Fruit fly (Drosophila melanogaster) whole organism, embryonic: Measurements from ENCODE around the gene CG42272.
A peak's percentile ranks its signal among the peaks of the same experiment; 100 is the strongest.

Experiments used
- Antp ChIP-seq: fragments of 200-800 bp; sonication (Bioruptor generic); optimal IDR thresholded peaks from 3 replicates; lab custom pipeline; 2016; ENCODE audit warnings: missing biosample characterization, missing genetic modification characterization
- Atf3 ChIP-seq: fragments of 200-800 bp; sonication (Bioruptor generic); optimal IDR thresholded peaks from 3 replicates; lab custom pipeline; 2016; ENCODE audit warnings: missing biosample characterization, missing genetic modification characterization
- Atf6 ChIP-seq: fragments of 200-800 bp; sonication (Bioruptor generic); IDR thresholded peaks from 2 replicates; pipeline ENCODE4 v1.3.6; 2022; ENCODE audit warnings: missing biosample characterization, missing genetic modification characterization
- B-H1 ChIP-seq: fragments of 200-800 bp; sonication (Bioruptor generic); IDR thresholded peaks from 3 replicates; pipeline ENCODE4 v1.3.6; 2022; ENCODE audit warnings: missing biosample characterization, missing genetic modification characterization
- CG10654 ChIP-seq: fragments of 200-800 bp; sonication (Bioruptor generic); optimal IDR thresholded peaks from 2 replicates; lab custom pipeline; 2016; ENCODE audit warnings: missing biosample characterization, missing genetic modification characterization
- CG11093 ChIP-seq: fragments of 200-800 bp; sonication (Bioruptor generic); IDR thresholded peaks from 3 replicates; pipeline ENCODE4 v1.3.6; 2022; ENCODE audit warnings: missing biosample characterization, missing genetic modification characterization
- CG11247 ChIP-seq: fragments of 200-800 bp; sonication (Bioruptor generic); IDR thresholded peaks from 2 replicates; pipeline ENCODE4 v1.3.6; 2022; ENCODE audit warnings: missing biosample characterization, missing genetic modification characterization
- CG11560 ChIP-seq: fragments of 200-800 bp; sonication (Bioruptor generic); IDR thresholded peaks from 3 replicates; pipeline ENCODE4 v1.3.6; 2022; ENCODE audit warnings: missing biosample characterization, missing genetic modification characterization
- CG11695 ChIP-seq: fragments of 200-800 bp; sonication (Bioruptor generic); IDR thresholded peaks from 3 replicates; pipeline ENCODE4 v1.3.6; 2022; ENCODE audit warnings: missing biosample characterization, missing genetic modification characterization
- CG12391 ChIP-seq: fragments of 200-800 bp; sonication (Bioruptor generic); optimal IDR thresholded peaks from 3 replicates; lab custom pipeline; 2018; ENCODE audit warnings: missing biosample characterization, mild to moderate bottlenecking, missing genetic modification characterization, moderate library complexity
- CG15601 ChIP-seq: fragments of 200-800 bp; sonication (Bioruptor generic); optimal IDR thresholded peaks from 3 replicates; lab custom pipeline; 2019; ENCODE audit warnings: missing biosample characterization, mild to moderate bottlenecking, missing genetic modification characterization, moderate library complexity
- CG17361 ChIP-seq: fragments of 200-800 bp; sonication (Bioruptor generic); IDR thresholded peaks from 3 replicates; pipeline ENCODE4 v1.3.6; 2022; ENCODE audit warnings: missing biosample characterization, missing genetic modification characterization
- CG4730 ChIP-seq: fragments of 200-800 bp; sonication (Bioruptor generic); IDR thresholded peaks from 2 replicates; pipeline ENCODE4 v1.3.6; 2022; ENCODE audit warnings: missing biosample characterization, missing genetic modification characterization
- CG4854 ChIP-seq: fragments of 200-800 bp; sonication (Bioruptor generic); optimal IDR thresholded peaks from 2 replicates; lab custom pipeline; 2016; ENCODE audit warnings: missing biosample characterization, missing genetic modification characterization, inconsistent platforms
- Dfd ChIP-seq, 2 experiments: fragments of >200 bp; optimal IDR thresholded peaks; 2 replicates each; lab custom pipeline; 2017; ENCODE audit warnings: missing biosample characterization in 2 of 2, missing genetic modification characterization in 2 of 2
- Dp ChIP-seq: fragments of 200-800 bp; sonication (Bioruptor generic); optimal IDR thresholded peaks from 2 replicates; lab custom pipeline; 2018; ENCODE audit warnings: missing biosample characterization, mild to moderate bottlenecking, missing genetic modification characterization, moderate library complexity
- Ets65A ChIP-seq: fragments of 200-800 bp; sonication (Bioruptor generic); peaks from one replicate; lab custom pipeline; 2016; ENCODE audit warnings: missing biosample characterization, missing genetic modification characterization
- Fer3 ChIP-seq: fragments of 200-800 bp; sonication (Bioruptor generic); optimal IDR thresholded peaks from 2 replicates; lab custom pipeline; 2018; ENCODE audit warnings: missing biosample characterization, mild to moderate bottlenecking, missing genetic modification characterization, moderate library complexity
- H2.0 ChIP-seq: fragments of 200-800 bp; sonication (Bioruptor generic); IDR thresholded peaks from 2 replicates; pipeline ENCODE4 v1.3.6; 2022; ENCODE audit warnings: missing biosample characterization, missing genetic modification characterization
- HLH3B ChIP-seq: fragments of 200-800 bp; sonication (Bioruptor generic); IDR thresholded peaks from 2 replicates; pipeline ENCODE4 v1.3.6; 2022; ENCODE audit warnings: missing biosample characterization, missing genetic modification characterization
- HmgD ChIP-seq: fragments of 200-800 bp; sonication (Bioruptor generic); optimal IDR thresholded peaks from 3 replicates; lab custom pipeline; 2016; ENCODE audit warnings: missing biosample characterization, missing genetic modification characterization
- Lpt ChIP-seq: fragments of >200 bp; optimal IDR thresholded peaks from 2 replicates; lab custom pipeline; 2018; ENCODE audit warnings: missing biosample characterization, missing genetic modification characterization
- Med ChIP-seq: fragments of 200-800 bp; sonication (Bioruptor generic); peaks from one replicate; lab custom pipeline; 2016; ENCODE audit warnings: missing biosample characterization, missing genetic modification characterization, mild to moderate bottlenecking, inconsistent platforms, moderate library complexity
- Ptx1 ChIP-seq: fragments of 200-800 bp; sonication (Bioruptor generic); IDR thresholded peaks from 2 replicates; pipeline ENCODE4 v1.3.6; 2022; ENCODE audit warnings: missing biosample characterization, missing genetic modification characterization
- Sox100B ChIP-seq: fragments of 200-800 bp; sonication (Bioruptor generic); optimal IDR thresholded peaks from 3 replicates; lab custom pipeline; 2018; ENCODE audit warnings: missing biosample characterization, mild to moderate bottlenecking, missing genetic modification characterization
- Xbp1 ChIP-seq: fragments of 200-800 bp; sonication (Bioruptor generic); optimal IDR thresholded peaks from 3 replicates; lab custom pipeline; 2016; ENCODE audit warnings: missing biosample characterization, mild to moderate bottlenecking, missing genetic modification characterization
- Xrp1 ChIP-seq: fragments of 200-800 bp; sonication (Bioruptor generic); IDR thresholded peaks from 2 replicates; pipeline ENCODE4 v1.3.6; 2022; ENCODE audit warnings: missing biosample characterization, missing genetic modification characterization
- ase ChIP-seq: fragments of 200-800 bp; sonication (Bioruptor generic); IDR thresholded peaks from 3 replicates; pipeline ENCODE4 v1.3.6; 2022; ENCODE audit warnings: missing biosample characterization, missing genetic modification characterization
- bsh ChIP-seq, 2 experiments: fragments of 200-800 bp; sonication (Bioruptor generic); optimal IDR thresholded peaks; 2 replicates each; lab custom pipeline; 2017 to 2018; ENCODE audit warnings: mild to moderate bottlenecking in 2 of 2, missing biosample characterization in 2 of 2, missing genetic modification characterization in 2 of 2, moderate library complexity in 1 of 2
- btn ChIP-seq: fragments of 200-800 bp; sonication (Bioruptor generic); optimal IDR thresholded peaks from 2 replicates; lab custom pipeline; 2016; ENCODE audit warnings: missing biosample characterization, missing genetic modification characterization
- chif ChIP-seq, 2 experiments: fragments of 200-800 bp; sonication (Bioruptor generic); optimal IDR thresholded peaks; 3 replicates each; lab custom pipeline; 2016; ENCODE audit warnings: missing biosample characterization in 2 of 2, missing genetic modification characterization in 2 of 2
- ci ChIP-seq: fragments of 200-800 bp; sonication (Bioruptor generic); IDR thresholded peaks from 3 replicates; pipeline ENCODE4 v1.3.6; 2022; ENCODE audit warnings: missing biosample characterization, missing genetic modification characterization
- dmrt11E ChIP-seq: fragments of 200-800 bp; sonication (Bioruptor generic); optimal IDR thresholded peaks from 3 replicates; lab custom pipeline; 2018; ENCODE audit warnings: missing biosample characterization, mild to moderate bottlenecking, missing genetic modification characterization, moderate library complexity
- dysf ChIP-seq: fragments of 200-800 bp; sonication (Bioruptor generic); IDR thresholded peaks from 3 replicates; pipeline ENCODE4 v1.3.6; 2022; ENCODE audit warnings: missing biosample characterization, missing genetic modification characterization
- emc ChIP-seq: fragments of 200-800 bp; sonication (Bioruptor generic); optimal IDR thresholded peaks from 2 replicates; lab custom pipeline; 2016; ENCODE audit warnings: missing biosample characterization, missing genetic modification characterization
- ems ChIP-seq: fragments of 200-800 bp; sonication (Bioruptor generic); optimal IDR thresholded peaks from 3 replicates; lab custom pipeline; 2016; ENCODE audit warnings: missing biosample characterization, missing genetic modification characterization
- kni ChIP-seq: fragments of 200-800 bp; sonication (Bioruptor generic); optimal IDR thresholded peaks from 3 replicates; lab custom pipeline; 2017; ENCODE audit warnings: mild to moderate bottlenecking, missing biosample characterization, missing genetic modification reagents, missing genetic modification characterization
- nmo ChIP-seq: fragments of 200-800 bp; sonication (Bioruptor generic); optimal IDR thresholded peaks from 2 replicates; lab custom pipeline; 2018; ENCODE audit warnings: missing biosample characterization, mild to moderate bottlenecking, missing genetic modification characterization, moderate library complexity
- oc ChIP-seq: fragments of 200-800 bp; sonication (Bioruptor generic); optimal IDR thresholded peaks from 2 replicates; lab custom pipeline; 2018; ENCODE audit warnings: missing biosample characterization, mild to moderate bottlenecking, missing genetic modification characterization, moderate library complexity
- pan ChIP-seq, 4 experiments: fragments of >200 bp in 3 of 4; fragments of 200-800 bp in 1 of 4; sonication (Bioruptor generic) in 1 of 4; optimal IDR thresholded peaks in 3 of 4; IDR thresholded peaks in 1 of 4; 2 replicates each; pipeline versions ENCODE4 v1.3.6 to Lab custom; 2017 to 2022; ENCODE audit warnings: missing biosample characterization in 2 of 4, missing genetic modification characterization in 2 of 4, mixed read lengths in 1 of 4
- peb ChIP-seq: fragments of 200-800 bp; sonication (Bioruptor generic); IDR thresholded peaks from 2 replicates; pipeline ENCODE4 v1.3.6; 2022; ENCODE audit warnings: missing biosample characterization, missing genetic modification characterization
- prd ChIP-seq, 3 experiments: fragments of >200 bp in 2 of 3; fragments of 200-800 bp in 1 of 3; sonication (Bioruptor generic) in 1 of 3; optimal IDR thresholded peaks in 2 of 3; IDR thresholded peaks in 1 of 3; 2 replicates in 2 of 3; 3 replicates in 1 of 3; pipeline versions ENCODE4 v1.3.6 to Lab custom; 2017 to 2022; ENCODE audit warnings: missing biosample characterization in 1 of 3, missing genetic modification characterization in 1 of 3
- sisA ChIP-seq: fragments of 200-800 bp; sonication (Bioruptor generic); IDR thresholded peaks from 2 replicates; pipeline ENCODE4 v1.3.6; 2022; ENCODE audit warnings: missing biosample characterization, missing genetic modification characterization
- slbo ChIP-seq: fragments of 200-800 bp; sonication (Bioruptor generic); IDR thresholded peaks from 2 replicates; pipeline ENCODE4 v1.3.6; 2022; ENCODE audit warnings: missing biosample characterization, missing genetic modification characterization
- slou ChIP-seq: fragments of 200-800 bp; sonication (Bioruptor generic); optimal IDR thresholded peaks from 3 replicates; lab custom pipeline; 2016; ENCODE audit warnings: missing biosample characterization, missing genetic modification characterization
- tll ChIP-seq, 2 experiments: fragments of 200-800 bp in 1 of 2; fragments of >200 bp in 1 of 2; sonication (Bioruptor generic) in 1 of 2; optimal IDR thresholded peaks; 2 replicates each; lab custom pipeline; 2017 to 2019; ENCODE audit warnings: missing biosample characterization in 2 of 2, missing genetic modification characterization in 2 of 2, mild to moderate bottlenecking in 1 of 2, moderate library complexity in 1 of 2
- zfh1 ChIP-seq: fragments of 200-800 bp; sonication (Bioruptor generic); IDR thresholded peaks from 3 replicates; pipeline ENCODE4 v1.3.6; 2022; ENCODE audit warnings: missing biosample characterization, missing genetic modification characterization

The CG42272 gene

DNA sequence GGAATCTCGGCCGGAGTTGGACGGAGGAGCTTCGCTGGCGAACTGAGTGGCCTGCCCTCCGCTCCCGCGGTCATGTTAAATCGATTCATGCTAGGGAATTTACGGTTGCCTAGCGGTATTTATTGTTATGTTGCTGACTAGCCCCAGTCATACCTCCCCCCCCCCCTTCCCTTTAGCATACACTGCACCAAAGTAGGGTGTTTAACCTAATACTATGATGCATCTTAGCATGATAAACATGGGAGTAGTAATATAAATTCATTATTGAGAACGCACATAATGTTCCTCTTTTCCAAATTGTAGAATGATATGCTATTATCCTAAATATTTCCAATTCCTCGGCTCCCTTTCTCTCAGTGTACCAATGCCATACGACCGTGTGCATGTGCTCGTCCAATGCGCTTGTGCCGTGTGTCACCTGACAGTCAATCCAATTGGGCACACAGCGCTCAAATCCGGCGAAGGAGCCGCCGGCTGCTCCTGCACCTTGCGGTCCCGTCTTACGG is 6.3 kb upstream of the CG42272 start, which contains the start of gene Tektin-C (continued):
- TF ChIP-seq dmrt11E (tag; lab: Kevin White, UChicago) (peak; percentile 9), Antp (peak; percentile 2), Atf3 (no peak), zfh1 (0 out of 3 replicates have a peak, but pooled peaks have one; percentile 25), ci (GFP tag; lab: Robert Waterston, UW) (peak; percentile 70; the same call in 2 of the 3 replicates), Lpt (GFP tag; lab: Kevin White, UChicago) (no peak), CG11695 (GFP tag; lab: Robert Waterston, UW) (no peak), btn (no peak), Atf6 (GFP tag; lab: Robert Waterston, UW) (no peak), H2.0 (GFP tag; lab: Robert Waterston, UW) (no peak), bsh (GFP tag; optimal IDR thresholded peaks at IDR 0.05; lab: Kevin White, UChicago) (peak in 1 of 2 experiments; percentile 19), CG4854 (no peak), Dfd (GFP tag; optimal IDR thresholded peaks at IDR 0.05; lab: Kevin White, UChicago) (no peak), CG11560 (0 out of 3 replicates have a peak, but pooled peaks have one; percentile 23), emc (no peak), tll (GFP tag; optimal IDR thresholded peaks at IDR 0.05; lab: Kevin White, UChicago) (no peak), ase (0 out of 3 replicates have a peak, but pooled peaks have one; percentile 46), CG15601 (tag; lab: Kevin White, UChicago) (no peak), Sox100B (GFP tag; lab: Kevin White, UChicago) (no peak), Fer3 (tag; lab: Kevin White, UChicago) (no peak), slbo (GFP tag; lab: Robert Waterston, UW) (0 out of 2 replicates have a peak, but pooled peaks have one; percentile 27), Xrp1 (GFP tag; lab: Robert Waterston, UW) (peak; percentile 57; the same call in 1 of the 2 replicates), dysf (GFP tag; lab: Robert Waterston, UW) (peak; percentile 45; the same call in 1 of the 3 replicates), B-H1 (GFP tag; lab: Robert Waterston, UW) (no peak), slou (GFP tag; lab: Kevin White, UChicago) (no peak), HLH3B (GFP tag; lab: Robert Waterston, UW) (no peak), CG12391 (tag; lab: Kevin White, UChicago) (peak; percentile 13), CG17361 (GFP tag; lab: Robert Waterston, UW) (0 out of 3 replicates have a peak, but pooled peaks have one; percentile 8), ems (GFP tag; lab: Kevin White, UChicago) (peak; percentile 25), pan (optimal IDR thresholded peaks at IDR 0.05; lab: Kevin White, UChicago) (no peak), pan (GFP tag; optimal IDR thresholded peaks at IDR 0.05 in 1 of 2, IDR thresholded peaks at IDR 0.05 in 1 of 2) (peak in 1 of 2 experiments; percentile 7), oc (no peak), CG11093 (GFP tag; lab: Robert Waterston, UW) (no peak), CG10654 (no peak), peb (GFP tag; lab: Robert Waterston, UW) (no peak), Ptx1 (0 out of 2 replicates have a peak, but pooled peaks have one; percentile 5), prd (optimal IDR thresholded peaks at IDR 0.05; lab: Kevin White, UChicago) (no peak), prd (GFP tag; IDR thresholded peaks at IDR 0.05; lab: Robert Waterston, UW) (peak; percentile 57; the same call in 2 of the 3 replicates), chif (GFP tag; optimal IDR thresholded peaks at IDR 0.05; lab: Kevin White, UChicago) (peak in 1 of 2 experiments; percentile 15), CG4730 (GFP tag; lab: Robert Waterston, UW) (no peak), kni (GFP tag; lab: Kevin White, UChicago) (no peak), Ets65A (peak; percentile 74), nmo (GFP tag; lab: Kevin White, UChicago) (peak; percentile 11), Xbp1 (peak; percentile 9), CG11247 (GFP tag; lab: Robert Waterston, UW) (0 out of 2 replicates have a peak, but pooled peaks have one; percentile 33), Dp (GFP tag; lab: Kevin White, UChicago) (no peak), sisA (GFP tag; lab: Robert Waterston, UW) (peak; percentile 15; the same call in 1 of the 2 replicates), Med (GFP tag; lab: Kevin White, UChicago) (peak; percentile 80), HmgD (no peak)
- TF ChIP-seq, all 482 proteins: peak for 37
